Worm (Caenorhabditis elegans): ENCODE data around the gene fut-5.

The fut-5 gene

DNA sequence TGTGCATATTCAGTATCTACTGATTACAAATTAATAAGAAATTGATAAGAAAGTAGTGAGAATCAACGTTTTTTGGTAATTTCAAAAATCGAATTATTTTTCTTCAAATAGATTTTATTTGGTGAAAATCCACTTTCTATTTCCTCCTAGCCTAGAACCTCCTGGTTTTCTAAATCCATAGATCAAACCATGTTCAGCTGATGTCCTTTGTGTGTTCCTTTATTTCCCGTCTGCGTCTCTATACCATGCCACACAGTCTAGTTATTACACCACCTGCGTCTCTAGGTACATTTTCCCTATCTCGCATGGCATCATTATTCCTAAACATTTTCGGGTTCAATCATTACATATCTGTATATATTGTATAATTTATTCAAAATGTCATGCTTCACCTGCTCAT lies 25.7 kb upstream of the fut-5 start, which contains the start of gene F10G7.5:
Gene F10G7.5, plus strand, starts transcription at position 286 of the 400 bp plus-strand sequence.
- TF ChIP-seq cog-1 (tag; optimal IDR thresholded peaks at IDR 0.05), result peak; percentile 28
- TF ChIP-seq tab-1 (GFP tag; IDR thresholded peaks at IDR 0.05), result no peak

DNA sequence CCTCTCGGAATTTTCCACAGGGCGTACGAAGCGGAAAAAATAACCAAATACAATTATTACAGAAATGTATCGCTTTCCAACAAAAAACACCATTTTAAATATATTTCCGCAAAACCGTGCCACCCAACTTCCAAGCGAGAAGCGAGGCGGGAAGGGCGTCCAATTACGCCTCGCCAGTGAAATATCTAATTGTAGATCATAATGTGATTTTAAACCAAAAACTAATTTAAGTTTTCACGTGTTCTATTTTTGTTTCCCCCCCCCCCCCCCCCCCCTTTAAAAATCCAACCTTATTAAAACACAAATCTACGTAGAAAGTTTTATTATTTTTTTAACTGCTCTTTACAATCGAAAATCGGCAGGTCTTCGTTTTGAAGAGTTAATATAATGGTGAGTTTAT lies 22.0 kb upstream of the fut-5 start, which contains the start of gene F10G7.12:
Gene F10G7.12, plus strand, starts transcription at position 301 of the 400 bp plus-strand sequence.
- TF ChIP-seq cog-1 (tag; optimal IDR thresholded peaks at IDR 0.05), result no peak
- no peak for TF ChIP-seq ref-1 (GFP tag; conservative IDR thresholded peaks at IDR 0.05)

ce11 chrII:4686941-4687340 lies 19.5 kb upstream of the fut-5 start, which contains the start of gene sre-39:
TSS of gene sre-39 (plus strand) at chrII:4687241.
- no peak for TF ChIP-seq T22C8.4 (GFP tag; IDR thresholded peaks at IDR 0.05)

DNA sequence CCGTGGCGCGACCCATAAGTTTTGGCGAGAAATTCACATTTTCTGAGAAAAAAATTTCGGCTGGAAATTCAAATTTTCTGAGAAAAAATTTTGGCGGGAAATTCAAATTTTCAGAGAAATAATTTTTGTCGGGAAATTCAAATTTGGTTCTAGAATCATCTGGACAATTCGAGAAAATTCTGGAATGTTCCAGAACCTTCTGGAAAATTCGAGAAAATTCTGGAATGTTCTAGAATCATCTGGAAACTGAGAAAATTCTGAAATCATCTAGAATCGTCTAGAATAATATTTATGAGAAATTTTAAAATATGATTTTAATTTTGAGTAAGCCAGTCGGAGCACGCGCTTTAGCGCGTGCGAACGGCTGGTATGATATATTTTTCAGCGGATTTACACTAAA lies 17.4 kb upstream of the fut-5 start:
- TF ChIP-seq cog-1 (tag; optimal IDR thresholded peaks at IDR 0.05), result no peak
- TF ChIP-seq flt-1 (GFP tag; IDR thresholded peaks at IDR 0.05), result no peak
- no peak for TF ChIP-seq T22C8.4 (GFP tag; IDR thresholded peaks at IDR 0.05)
- no peak for TF ChIP-seq tab-1 (GFP tag; IDR thresholded peaks at IDR 0.05)
- no peak for TF ChIP-seq klf-2 (GFP tag; conservative IDR thresholded peaks at IDR 0.05)
- TF ChIP-seq ztf-23 (GFP tag; IDR thresholded peaks at IDR 0.05), result no peak
- TF ChIP-seq med-1 (GFP tag; optimal IDR thresholded peaks at IDR 0.05; ENCODE audit: insufficient read depth), result no peak
- TF ChIP-seq ztf-29 (GFP tag; IDR thresholded peaks at IDR 0.05), result no peak
- TF ChIP-seq ref-1 (GFP tag; conservative IDR thresholded peaks at IDR 0.05), result no peak

- TF ChIP-seq flt-1 (GFP tag; IDR thresholded peaks at IDR 0.05) (no peak), ztf-29 (GFP tag; IDR thresholded peaks at IDR 0.05) (no peak), ref-1 (GFP tag; conservative IDR thresholded peaks at IDR 0.05) (no peak), tab-1 (GFP tag; IDR thresholded peaks at IDR 0.05) (no peak), med-1 (GFP tag; optimal IDR thresholded peaks at IDR 0.05; ENCODE audit: insufficient read depth) (no peak), cog-1 (tag; optimal IDR thresholded peaks at IDR 0.05) (no peak), klf-2 (GFP tag; conservative IDR thresholded peaks at IDR 0.05) (no peak), ztf-23 (GFP tag; IDR thresholded peaks at IDR 0.05) (no peak), T22C8.4 (GFP tag; IDR thresholded peaks at IDR 0.05) (no peak)
Measured at ce11 chrII:4683693-4684092, 16.2 kb upstream of the fut-5 start, which contains the start of gene sre-40. TSS of gene sre-40 (minus strand) at chrII:4683793.

DNA sequence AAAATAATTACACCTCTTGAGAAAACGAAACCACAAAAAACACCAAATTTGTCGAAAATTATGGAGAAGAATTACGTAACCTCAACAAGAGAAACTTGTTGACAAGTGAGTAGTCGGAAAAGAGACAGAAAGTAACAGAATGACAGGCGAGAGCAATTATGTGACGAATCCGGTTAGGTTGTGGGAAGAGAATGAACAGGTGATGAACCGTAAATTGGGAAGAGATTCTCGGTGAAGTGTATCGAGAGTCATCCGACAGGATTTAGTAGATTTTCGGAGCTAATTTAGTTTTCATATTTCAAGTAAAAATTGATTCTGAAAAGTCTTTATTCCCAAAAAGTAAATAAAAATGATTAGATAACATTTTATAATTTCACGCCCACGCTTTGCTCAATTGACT lies 13.9 kb upstream of the fut-5 start, which contains the start of gene T05A7.7:
Gene T05A7.7, minus strand, starts transcription at position 101 of the 400 bp plus-strand sequence.
- TF ChIP-seq ref-1 (GFP tag; conservative IDR thresholded peaks at IDR 0.05), result no peak

DNA sequence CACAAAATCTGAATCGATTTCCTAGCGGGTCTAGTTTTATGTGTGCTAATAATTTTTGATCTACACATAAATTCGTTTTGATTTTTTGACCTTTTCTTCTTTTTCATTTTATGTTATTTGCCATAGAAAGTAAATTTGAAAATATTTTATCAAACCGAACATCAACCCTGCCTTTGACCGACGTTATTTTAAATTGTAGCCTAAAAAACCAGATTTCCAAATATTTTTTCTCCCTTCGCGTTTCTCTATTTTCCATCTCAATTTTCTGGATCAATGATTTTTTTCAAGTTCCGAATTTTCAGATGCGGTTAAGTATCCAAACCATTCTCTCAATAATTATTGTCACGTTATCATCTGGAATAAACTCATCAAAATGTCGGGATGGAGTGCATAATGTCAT lies 10.4 kb upstream of the fut-5 start, which contains the start of gene T05A7.1:
Gene T05A7.1, plus strand, starts transcription at position 301 of the 400 bp plus-strand sequence.
- TF ChIP-seq ref-1 (GFP tag; conservative IDR thresholded peaks at IDR 0.05) (no peak), cog-1 (tag; optimal IDR thresholded peaks at IDR 0.05) (no peak), klf-2 (GFP tag; conservative IDR thresholded peaks at IDR 0.05) (no peak), med-1 (GFP tag; optimal IDR thresholded peaks at IDR 0.05; ENCODE audit: insufficient read depth) (no peak), ztf-29 (GFP tag; IDR thresholded peaks at IDR 0.05) (no peak), flt-1 (GFP tag; IDR thresholded peaks at IDR 0.05) (no peak), ztf-23 (GFP tag; IDR thresholded peaks at IDR 0.05) (no peak), T22C8.4 (GFP tag; IDR thresholded peaks at IDR 0.05) (no peak), tab-1 (GFP tag; IDR thresholded peaks at IDR 0.05) (no peak)

ce11 chrII:4676241-4676640 lies 8.8 kb upstream of the fut-5 start:
- TF ChIP-seq ztf-23 (GFP tag; IDR thresholded peaks at IDR 0.05), result no peak
- no peak for TF ChIP-seq klf-2 (GFP tag; conservative IDR thresholded peaks at IDR 0.05)

- no peak for TF ChIP-seq klf-2 (GFP tag; conservative IDR thresholded peaks at IDR 0.05)
- TF ChIP-seq flt-1 (GFP tag; IDR thresholded peaks at IDR 0.05), result no peak
- no peak for TF ChIP-seq cog-1 (tag; optimal IDR thresholded peaks at IDR 0.05)
- no peak for TF ChIP-seq ref-1 (GFP tag; conservative IDR thresholded peaks at IDR 0.05)
- TF ChIP-seq ztf-29 (GFP tag; IDR thresholded peaks at IDR 0.05), result no peak
- no peak for TF ChIP-seq tab-1 (GFP tag; IDR thresholded peaks at IDR 0.05)
- no peak for TF ChIP-seq med-1 (GFP tag; optimal IDR thresholded peaks at IDR 0.05; ENCODE audit: insufficient read depth)
- no peak for TF ChIP-seq T22C8.4 (GFP tag; IDR thresholded peaks at IDR 0.05)
- TF ChIP-seq ztf-23 (GFP tag; IDR thresholded peaks at IDR 0.05), result no peak
Measured at ce11 chrII:4675481-4675880, 8.0 kb upstream of the fut-5 start, which contains the start of gene T05A7.3. TSS of gene T05A7.3 (plus strand) at chrII:4675781.

ce11 chrII:4674188-4674587 lies 6.7 kb upstream of the fut-5 start:
- TF ChIP-seq klf-2 (GFP tag; conservative IDR thresholded peaks at IDR 0.05), result no peak

- no peak for TF ChIP-seq tab-1 (GFP tag; IDR thresholded peaks at IDR 0.05)
- TF ChIP-seq cog-1 (tag; optimal IDR thresholded peaks at IDR 0.05), result no peak
- no peak for TF ChIP-seq ztf-23 (GFP tag; IDR thresholded peaks at IDR 0.05)
- no peak for TF ChIP-seq flt-1 (GFP tag; IDR thresholded peaks at IDR 0.05)
- no peak for TF ChIP-seq med-1 (GFP tag; optimal IDR thresholded peaks at IDR 0.05; ENCODE audit: insufficient read depth)
- TF ChIP-seq T22C8.4 (GFP tag; IDR thresholded peaks at IDR 0.05), result no peak
- no peak for TF ChIP-seq klf-2 (GFP tag; conservative IDR thresholded peaks at IDR 0.05)
- TF ChIP-seq ref-1 (GFP tag; conservative IDR thresholded peaks at IDR 0.05), result no peak
- TF ChIP-seq ztf-29 (GFP tag; IDR thresholded peaks at IDR 0.05), result no peak
Measured at ce11 chrII:4673670-4674069, 6.2 kb upstream of the fut-5 start.
